Fruit fly (Drosophila melanogaster): ENCODE results near the gene Cox11.

The Cox11 gene

dm6 chr2L:5546518-5547287, 19.9 kb downstream of the Cox11 start, which contains the start of gene Oscillin:
TSS of gene Oscillin (plus strand) at chr2L:5547086.
- TF ChIP-seq Rx (GFP tag; IDR thresholded peaks at IDR 0.05) (peak; percentile 52; the same call in 1 of the 2 replicates), CG18476 (GFP tag; optimal IDR thresholded peaks at IDR 0.05) (peak; percentile 70), CG1602 (GFP tag; optimal IDR thresholded peaks at IDR 0.05) (peak; percentile 18), CG6254 (GFP tag; optimal IDR thresholded peaks at IDR 0.05) (peak; percentile 85), tgo (GFP tag; IDR thresholded peaks at IDR 0.05) (peak; percentile 88), CG10147 (GFP tag; optimal IDR thresholded peaks at IDR 0.05) (peak; percentile 73), CG31224 (GFP tag; IDR thresholded peaks at IDR 0.05) (peak; percentile 73), fu2 (GFP tag; optimal IDR thresholded peaks at IDR 0.05) (no peak), CG1024 (GFP tag; IDR thresholded peaks at IDR 0.05) (peak; percentile 56), pnt (GFP tag; optimal IDR thresholded peaks at IDR 0.05) (no peak), Pdp1 (GFP tag; optimal IDR thresholded peaks at IDR 0.05) (peak; percentile 17 to 91), CG1792 (GFP tag; optimal IDR thresholded peaks at IDR 0.05) (peak; percentile 40), Mad (GFP tag; optimal IDR thresholded peaks at IDR 0.05) (peak; percentile 30), CG3847 (GFP tag; IDR thresholded peaks at IDR 0.05) (peak; percentile 43; the same call in 1 of the 2 replicates), chif (GFP tag; optimal IDR thresholded peaks at IDR 0.05) (peak in 1 of 2 experiments; percentile 30), CG7963 (GFP tag; IDR thresholded peaks at IDR 0.05; ENCODE audit: partially characterized antibody) (peak; percentile 77), CG10321 (GFP tag; IDR thresholded peaks at IDR 0.05) (no peak), CG13424 (tag; optimal IDR thresholded peaks at IDR 0.05) (no peak), cad (GFP tag; optimal IDR thresholded peaks at IDR 0.05) (no peak), CG17612 (GFP tag; IDR thresholded peaks at IDR 0.05) (peak; percentile 54; the same call in 1 of the 2 replicates), CG6683 (GFP tag; optimal IDR thresholded peaks at IDR 0.05) (peak; percentile 74), kah (GFP tag; optimal IDR thresholded peaks at IDR 0.05) (peak; percentile 61), CG15011 (GFP tag; optimal IDR thresholded peaks at IDR 0.05) (peak; percentile 66), CG12155 (GFP tag; optimal IDR thresholded peaks at IDR 0.05) (peak; percentile 53), klu (GFP tag; IDR thresholded peaks at IDR 0.05) (peak; percentile 72), lmd (GFP tag; IDR thresholded peaks at IDR 0.05) (peak; percentile 82), CG3995 (GFP tag; optimal IDR thresholded peaks at IDR 0.05) (no peak), Eip74EF (GFP tag; optimal IDR thresholded peaks at IDR 0.05) (peak in 1 of 2 experiments; percentile 80), ttk (GFP tag; IDR thresholded peaks at IDR 0.05) (peak; percentile 81), CG11093 (GFP tag; IDR thresholded peaks at IDR 0.05) (0 out of 3 replicates have a peak, but pooled peaks have one; percentile 69), CG12391 (tag; optimal IDR thresholded peaks at IDR 0.05) (peak; percentile 48), Doc2 (GFP tag; IDR thresholded peaks at IDR 0.05) (no peak), emc (GFP tag; optimal IDR thresholded peaks at IDR 0.05) (no peak), Sry-δ (GFP tag; optimal IDR thresholded peaks at IDR 0.05) (peak; percentile 32), stwl (tag; optimal IDR thresholded peaks at IDR 0.05) (peak; percentile 88), NfI (GFP tag; optimal IDR thresholded peaks at IDR 0.05) (peak; percentile 66), lab (GFP tag; optimal IDR thresholded peaks at IDR 0.05) (peak; percentile 88), Dref (GFP tag; IDR thresholded peaks at IDR 0.05) (no peak), amos (GFP tag; IDR thresholded peaks at IDR 0.05; ENCODE audit: partially characterized antibody) (peak; percentile 22; the same call in 1 of the 2 replicates), CG3838 (GFP tag; optimal IDR thresholded peaks at IDR 0.05) (peak; percentile 8), dmrt11E (tag; optimal IDR thresholded peaks at IDR 0.05) (peak; percentile 71), CG8290 (GFP tag; optimal IDR thresholded peaks at IDR 0.05) (peak; percentile 41), CG8290 (tag; optimal IDR thresholded peaks at IDR 0.05) (peak in 1 of 2 experiments; percentile 5), Dip3 (GFP tag; optimal IDR thresholded peaks at IDR 0.05) (no peak), CG14860 (GFP tag; IDR thresholded peaks at IDR 0.05; ENCODE audit: partially characterized antibody) (peak; percentile 83), TFAM (GFP tag; optimal IDR thresholded peaks at IDR 0.05) (no peak), CG2116 (GFP tag; optimal IDR thresholded peaks at IDR 0.05) (peak; percentile 77), Asciz (GFP tag; optimal IDR thresholded peaks at IDR 0.05) (peak; percentile 86), p53 (GFP tag; optimal IDR thresholded peaks at IDR 0.05) (no peak)

Measured in whole organism, embryonic.